Worm (Caenorhabditis elegans): ENCODE measurements around the gene sre-28.

Gene sre-28

DNA sequence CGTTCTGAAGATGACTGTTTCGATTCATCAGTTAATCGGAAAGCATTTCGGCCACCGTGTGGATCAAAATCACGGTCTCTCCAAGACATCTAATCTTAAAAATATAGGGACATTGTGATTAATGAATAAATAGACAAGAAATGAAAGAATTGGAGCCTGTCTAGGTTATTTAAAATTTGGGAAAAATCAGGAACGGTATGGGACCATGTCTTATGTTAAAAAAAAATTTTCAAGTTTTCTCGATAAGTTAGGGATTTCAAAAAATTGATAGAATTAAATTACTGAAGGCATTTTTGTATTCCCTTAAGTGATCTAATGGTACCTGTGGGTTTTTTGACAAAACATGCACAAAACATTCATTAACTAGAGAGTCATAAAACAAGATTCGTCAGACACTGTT lies 31.9 kb downstream of the sre-28 start, which contains the start of gene unc-41:
TSS of gene unc-41 (minus strand) at position 101 of the 400 bp plus-strand sequence.
- no peak for TF ChIP-seq F49E8.2 (tag; optimal IDR thresholded peaks at IDR 0.05; ENCODE audit: borderline replicate concordance)
- no peak for TF ChIP-seq nhr-111 (GFP tag; optimal IDR thresholded peaks at IDR 0.05)
- TF ChIP-seq lin-29 (GFP tag; IDR thresholded peaks at IDR 0.05) = no peak
- no peak for TF ChIP-seq php-3 (GFP tag; IDR thresholded peaks at IDR 0.05)
- no peak for TF ChIP-seq mxl-2 (GFP tag; conservative IDR thresholded peaks at IDR 0.05)
- no peak for TF ChIP-seq nhr-25 (tag; optimal IDR thresholded peaks at IDR 0.05; ENCODE audit: borderline replicate concordance, insufficient read depth)
- TF ChIP-seq D1046.2 (GFP tag; IDR thresholded peaks at IDR 0.05) = no peak
- TF ChIP-seq mxl-3 (GFP tag; optimal IDR thresholded peaks at IDR 0.05) = no peak
- no peak for TF ChIP-seq hmg-1.1 (GFP tag; IDR thresholded peaks at IDR 0.05)
- no peak for TF ChIP-seq pqm-1 (tag; optimal IDR thresholded peaks at IDR 0.05)
- no peak for TF ChIP-seq R02D3.7 (tag; optimal IDR thresholded peaks at IDR 0.05)
- no peak for TF ChIP-seq dve-1 (tag; optimal IDR thresholded peaks at IDR 0.05; ENCODE audit: insufficient read depth)
- no peak for TF ChIP-seq hlh-11 (tag; optimal IDR thresholded peaks at IDR 0.05)
- no peak for TF ChIP-seq egl-27 (tag; optimal IDR thresholded peaks at IDR 0.05)
- TF ChIP-seq lsy-2 (tag; optimal IDR thresholded peaks at IDR 0.05) = no peak
- TF ChIP-seq Y75B8A.6 (GFP tag; IDR thresholded peaks at IDR 0.05) = no peak
- TF ChIP-seq aly-2 (tag; optimal IDR thresholded peaks at IDR 0.05) = no peak
- no peak for TF ChIP-seq nhr-10 (tag; optimal IDR thresholded peaks at IDR 0.05)
- no peak for TF ChIP-seq unc-62 (GFP tag; optimal IDR thresholded peaks at IDR 0.05 in 1 of 2)
- no peak for TF ChIP-seq unc-62 (tag; optimal IDR thresholded peaks at IDR 0.05)
- no peak for TF ChIP-seq nhr-28 (tag; optimal IDR thresholded peaks at IDR 0.05)

DNA sequence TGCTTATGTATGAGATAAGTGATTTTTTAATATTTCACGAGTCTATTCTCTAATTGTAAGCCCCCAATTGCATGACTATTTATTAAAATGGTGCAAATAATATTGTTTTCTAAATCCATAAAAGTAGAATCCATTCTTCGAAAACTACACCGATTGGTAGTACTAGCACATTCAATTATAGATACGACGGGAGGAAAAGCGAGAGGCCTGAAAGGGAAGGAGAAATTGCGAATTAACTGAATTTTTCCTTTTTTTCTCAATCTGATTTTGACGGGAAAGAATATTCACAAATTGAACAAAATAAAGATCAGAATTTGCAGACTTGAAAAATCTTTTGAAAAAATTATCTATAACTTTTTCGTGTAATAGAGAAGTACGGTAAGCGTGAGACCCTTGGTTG lies 33.0 kb downstream of the sre-28 start:
- TF ChIP-seq aly-2 (tag; optimal IDR thresholded peaks at IDR 0.05) (no peak), nhr-25 (tag; optimal IDR thresholded peaks at IDR 0.05; ENCODE audit: borderline replicate concordance, insufficient read depth) (no peak), vab-7 (GFP tag; IDR thresholded peaks at IDR 0.05) (no peak), mdl-1 (tag; optimal IDR thresholded peaks at IDR 0.05) (no peak), nhr-48 (tag; optimal IDR thresholded peaks at IDR 0.05) (no peak), jun-1 (tag; optimal IDR thresholded peaks at IDR 0.05) (no peak), aha-1 (tag) (no peak), dpl-1 (GFP tag; optimal IDR thresholded peaks at IDR 0.05) (no peak), spr-3 (GFP tag; optimal IDR thresholded peaks at IDR 0.05) (no peak), rbr-2 (tag; optimal IDR thresholded peaks at IDR 0.05) (no peak), tra-1 (GFP tag; IDR thresholded peaks at IDR 0.05) (no peak), php-3 (GFP tag; IDR thresholded peaks at IDR 0.05) (no peak), dmd-9 (GFP tag; IDR thresholded peaks at IDR 0.05) (no peak), zip-11 (GFP tag; IDR thresholded peaks at IDR 0.05) (no peak), hif-1 (tag; optimal IDR thresholded peaks at IDR 0.05) (no peak), ces-1 (GFP tag; optimal IDR thresholded peaks at IDR 0.05) (no peak)

DNA sequence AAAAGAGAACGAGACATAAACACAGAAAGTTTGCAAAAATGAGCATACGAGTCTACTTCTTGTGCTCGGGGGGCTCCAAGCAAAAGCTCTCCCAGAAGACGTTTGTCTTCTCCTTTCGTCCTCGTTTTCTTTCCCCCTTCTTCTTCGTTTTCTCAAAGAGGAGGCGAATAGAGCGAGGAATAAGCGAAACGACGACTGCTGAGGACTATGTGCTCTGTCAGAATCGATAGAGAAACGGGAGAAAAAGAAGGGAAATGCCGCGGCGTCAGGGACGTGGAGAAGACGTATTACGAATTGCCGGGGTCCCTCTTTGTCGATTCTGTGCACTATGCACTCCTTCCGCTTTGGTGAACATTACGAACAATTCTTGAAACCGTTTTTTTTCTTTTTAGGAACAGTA lies 34.2 kb downstream of the sre-28 start:
- TF ChIP-seq nhr-102 (tag; optimal IDR thresholded peaks at IDR 0.05) = no peak
- no peak for TF ChIP-seq mdt-29 (GFP tag; IDR thresholded peaks at IDR 0.05)
- peak; percentile 24 for TF ChIP-seq aha-1 (tag)
- TF ChIP-seq Y48G9A.11 (GFP tag; IDR thresholded peaks at IDR 0.05) = 0 out of 2 replicates have a peak, but pooled peaks have one; percentile 11
- no peak for TF ChIP-seq lin-29 (GFP tag; IDR thresholded peaks at IDR 0.05)
- peak; percentile 65 for TF ChIP-seq rbr-2 (tag; optimal IDR thresholded peaks at IDR 0.05)
- peak; percentile 65; the same call in 1 of the 2 replicates for TF ChIP-seq egl-43 (GFP tag; IDR thresholded peaks at IDR 0.05)
- TF ChIP-seq set-16 (GFP tag; IDR thresholded peaks at IDR 0.05) = peak; percentile 29; the same call in 1 of the 2 replicates
- TF ChIP-seq lin-38 (GFP tag; IDR thresholded peaks at IDR 0.05) = peak; percentile 52
- TF ChIP-seq unc-130 (GFP tag; optimal IDR thresholded peaks at IDR 0.05) = peak; percentile 11
- peak; percentile 20 for TF ChIP-seq mep-1 (tag; optimal IDR thresholded peaks at IDR 0.05)
- TF ChIP-seq lsy-2 (tag; optimal IDR thresholded peaks at IDR 0.05) = peak in 1 of 2 experiments; percentile 41
- 0 out of 2 replicates have a peak, but pooled peaks have one; percentile 25 for TF ChIP-seq arid-1 (GFP tag; conservative IDR thresholded peaks at IDR 0.05)
- 0 out of 2 replicates have a peak, but pooled peaks have one; percentile 35 for TF ChIP-seq ctbp-1 (GFP tag; IDR thresholded peaks at IDR 0.05)
- no peak for TF ChIP-seq lin-13 (GFP tag; optimal IDR thresholded peaks at IDR 0.05)
- 0 out of 2 replicates have a peak, but pooled peaks have one; percentile 21 for TF ChIP-seq pha-4 (GFP tag; IDR thresholded peaks at IDR 0.05)
- no peak for TF ChIP-seq pha-4 (tag; optimal IDR thresholded peaks at IDR 0.05)
- TF ChIP-seq hmg-1.1 (GFP tag; IDR thresholded peaks at IDR 0.05) = 0 out of 2 replicates have a peak, but pooled peaks have one; percentile 15

Measured in whole organism, L4 larva.